Fruit fly (Drosophila melanogaster): ENCODE results near the gene mthl15.

- TF ChIP-seq Hr4 (GFP tag; optimal IDR thresholded peaks at IDR 0.05): no peak
- no peak for TF ChIP-seq CG3919 (GFP tag; optimal IDR thresholded peaks at IDR 0.05)
- peak; percentile 31 for TF ChIP-seq CG10631 (GFP tag; optimal IDR thresholded peaks at IDR 0.05)
- TF ChIP-seq CG6163 (GFP tag; IDR thresholded peaks at IDR 0.05): no peak
- no peak for TF ChIP-seq Gug (GFP tag; IDR thresholded peaks at IDR 0.05)
- TF ChIP-seq topi (GFP tag; optimal IDR thresholded peaks at IDR 0.05): no peak
Observed at dm6 chr2L:10208799-10209794, 29.0 kb downstream of the mthl15 start, which contains the start of gene CG5731.

All from whole organism, prepupa.